Worm (Caenorhabditis elegans) whole organism, L2 larva: ENCODE results near the gene F54F12.1.

Source experiments
- C34F6.9 ChIP-seq: fragments of 150-350 bp; optimal IDR thresholded peaks from 2 replicates; lab custom pipeline; 2014; ENCODE audit warnings: missing biosample characterization, missing genetic modification characterization
- F13H6.1 ChIP-seq: sonication (generic microtip); optimal IDR thresholded peaks from 2 replicates; lab custom pipeline; 2016; ENCODE audit warnings: missing genetic modification characterization, missing compliant biosample characterization
- R02D3.7 ChIP-seq: fragments of 150-350 bp; optimal IDR thresholded peaks from 2 replicates; lab custom pipeline; 2014; ENCODE audit warnings: missing biosample characterization, missing genetic modification characterization
- Y55F3AM.14 ChIP-seq: fragments of 200-800 bp; sonication (Bioruptor generic); optimal IDR thresholded peaks from 2 replicates; lab custom pipeline; 2018; ENCODE audit warnings: mild to moderate bottlenecking, missing genetic modification characterization, missing compliant biosample characterization
- alr-1 ChIP-seq: fragments of 150-350 bp; optimal IDR thresholded peaks from 2 replicates; lab custom pipeline; 2014; ENCODE audit warnings: missing biosample characterization, missing genetic modification characterization
- aly-2 ChIP-seq: fragments of 150-350 bp; optimal IDR thresholded peaks from 2 replicates; lab custom pipeline; 2014; ENCODE audit warnings: missing biosample characterization, missing genetic modification characterization
- ama-1 ChIP-seq: fragments of 150-350 bp; optimal IDR thresholded peaks from 2 replicates; lab custom pipeline; 2018; ENCODE audit warnings: inconsistent platforms
- blmp-1 ChIP-seq: sonication (generic microtip); optimal IDR thresholded peaks from 2 replicates; lab custom pipeline; 2017; ENCODE audit warnings: missing genetic modification characterization, mild to moderate bottlenecking, missing compliant biosample characterization, antibody characterized with exemption, moderate library complexity; ENCODE audit not compliant: insufficient read depth
- ceh-16 ChIP-seq: fragments of 150-350 bp; optimal IDR thresholded peaks from 2 replicates; lab custom pipeline; 2014; ENCODE audit warnings: missing biosample characterization, missing genetic modification characterization
- ceh-82 ChIP-seq: fragments of 150-350 bp; optimal IDR thresholded peaks from 2 replicates; lab custom pipeline; 2014; ENCODE audit warnings: missing biosample characterization, missing genetic modification characterization
- crh-2 ChIP-seq: sonication (generic microtip); optimal IDR thresholded peaks from 2 replicates; lab custom pipeline; 2017; ENCODE audit warnings: missing biosample characterization, missing genetic modification characterization
- dmd-4 ChIP-seq: sonication (generic microtip); optimal IDR thresholded peaks from 2 replicates; lab custom pipeline; 2017; ENCODE audit warnings: missing biosample characterization, missing genetic modification characterization
- egl-27 ChIP-seq: sonication (generic microtip); optimal IDR thresholded peaks from 3 replicates; lab custom pipeline; 2017; ENCODE audit warnings: missing biosample characterization, missing genetic modification reagents, missing genetic modification characterization
- elt-1 ChIP-seq: fragments of 150-350 bp; optimal IDR thresholded peaks from 2 replicates; lab custom pipeline; 2014; ENCODE audit warnings: missing biosample characterization, missing genetic modification characterization
- elt-3 ChIP-seq: sonication (generic microtip); optimal IDR thresholded peaks from 2 replicates; lab custom pipeline; 2017; ENCODE audit warnings: missing biosample characterization, missing genetic modification characterization
- fos-1 ChIP-seq: fragments of 150-350 bp; optimal IDR thresholded peaks from 2 replicates; lab custom pipeline; 2014; ENCODE audit warnings: missing biosample characterization, missing genetic modification characterization
- gmeb-1 ChIP-seq: fragments of 150-350 bp; optimal IDR thresholded peaks from 2 replicates; lab custom pipeline; 2014; ENCODE audit warnings: missing biosample characterization, missing genetic modification characterization
- lin-11 ChIP-seq: fragments of 150-350 bp; sonication (generic microtip); optimal IDR thresholded peaks from 2 replicates; lab custom pipeline; 2014; ENCODE audit warnings: missing biosample characterization, missing genetic modification characterization, inconsistent platforms, mixed read lengths
- lin-13 ChIP-seq: fragments of 150-350 bp; optimal IDR thresholded peaks from 2 replicates; lab custom pipeline; 2014; ENCODE audit warnings: missing biosample characterization, missing genetic modification reagents, missing genetic modification characterization
- lin-39 ChIP-seq: fragments of 150-350 bp; optimal IDR thresholded peaks from 2 replicates; lab custom pipeline; 2014; ENCODE audit warnings: missing biosample characterization, missing genetic modification reagents, missing genetic modification characterization
- lsy-2 ChIP-seq, 2 experiments: fragments of 150-350 bp in 1 of 2; sonication (generic microtip) in 1 of 2; optimal IDR thresholded peaks; 2 replicates each; lab custom pipeline; 2014 to 2017; ENCODE audit warnings: missing biosample characterization in 2 of 2, missing genetic modification characterization in 2 of 2
- mab-5 ChIP-seq: fragments of 150-350 bp; optimal IDR thresholded peaks from 2 replicates; lab custom pipeline; 2014; ENCODE audit warnings: missing biosample characterization, missing genetic modification characterization
- mbf-1 ChIP-seq: sonication (generic microtip); optimal IDR thresholded peaks from 2 replicates; lab custom pipeline; 2017; ENCODE audit warnings: missing biosample characterization, missing genetic modification characterization
- mdl-1 ChIP-seq, 2 experiments: fragments of 150-350 bp in 1 of 2; sonication (generic microtip) in 1 of 2; optimal IDR thresholded peaks; 2 replicates each; lab custom pipeline; 2017; ENCODE audit warnings: missing biosample characterization in 2 of 2, missing genetic modification characterization in 2 of 2
- nhr-10 ChIP-seq: sonication (generic microtip); optimal IDR thresholded peaks from 2 replicates; lab custom pipeline; 2017; ENCODE audit warnings: missing biosample characterization, missing genetic modification characterization
- nhr-11 ChIP-seq: fragments of 150-350 bp; optimal IDR thresholded peaks from 2 replicates; lab custom pipeline; 2014; ENCODE audit warnings: missing biosample characterization, missing genetic modification characterization
- nhr-12 ChIP-seq: fragments of 150-350 bp; optimal IDR thresholded peaks from 2 replicates; lab custom pipeline; 2014; ENCODE audit warnings: missing biosample characterization, missing genetic modification characterization
- nhr-129 ChIP-seq: fragments of 150-350 bp; optimal IDR thresholded peaks from 2 replicates; lab custom pipeline; 2014; ENCODE audit warnings: missing biosample characterization, missing genetic modification characterization
- nhr-21 ChIP-seq: fragments of 150-350 bp; optimal IDR thresholded peaks from 2 replicates; lab custom pipeline; 2014; ENCODE audit warnings: missing biosample characterization, missing genetic modification characterization
- nhr-23 ChIP-seq: fragments of 150-350 bp; optimal IDR thresholded peaks from 2 replicates; lab custom pipeline; 2014; ENCODE audit warnings: missing biosample characterization, missing genetic modification reagents, missing genetic modification characterization
- nhr-237 ChIP-seq: fragments of 150-350 bp; optimal IDR thresholded peaks from 2 replicates; lab custom pipeline; 2014; ENCODE audit warnings: missing biosample characterization, missing genetic modification characterization
- nhr-25 ChIP-seq: fragments of 150-350 bp; sonication (generic microtip); optimal IDR thresholded peaks from 3 replicates; lab custom pipeline; 2014; ENCODE audit warnings: missing biosample characterization, missing genetic modification characterization
- nhr-6 ChIP-seq: fragments of 150-350 bp; optimal IDR thresholded peaks from 2 replicates; lab custom pipeline; 2014; ENCODE audit warnings: missing biosample characterization, missing genetic modification characterization
- nhr-77 ChIP-seq: fragments of 150-350 bp; optimal IDR thresholded peaks from 2 replicates; lab custom pipeline; 2014; ENCODE audit warnings: missing biosample characterization, missing genetic modification characterization
- peb-1 ChIP-seq: fragments of 150-350 bp; optimal IDR thresholded peaks from 2 replicates; lab custom pipeline; 2014; ENCODE audit warnings: missing biosample characterization, missing genetic modification characterization
- sem-4 ChIP-seq: fragments of 150-350 bp; optimal IDR thresholded peaks from 2 replicates; lab custom pipeline; 2014; ENCODE audit warnings: missing biosample characterization, missing genetic modification reagents, missing genetic modification characterization
- skn-1 ChIP-seq: sonication (generic microtip); optimal IDR thresholded peaks from 2 replicates; lab custom pipeline; 2017; ENCODE audit warnings: missing biosample characterization, missing genetic modification characterization
- sma-3 ChIP-seq: sonication (generic microtip); optimal IDR thresholded peaks from 2 replicates; lab custom pipeline; 2016; ENCODE audit warnings: missing genetic modification reagents, missing genetic modification characterization, missing compliant biosample characterization
- sma-9 ChIP-seq, 2 experiments: fragments of 150-350 bp in 1 of 2; sonication (generic microtip) in 1 of 2; optimal IDR thresholded peaks; 2 replicates each; lab custom pipeline; 2014 to 2016; ENCODE audit warnings: missing genetic modification characterization in 2 of 2, mild to moderate bottlenecking in 1 of 2, missing biosample characterization in 1 of 2, missing compliant biosample characterization in 1 of 2, missing genetic modification reagents in 1 of 2, moderate library complexity in 1 of 2
- snpc-4 ChIP-seq: fragments of 150-350 bp; optimal IDR thresholded peaks from 2 replicates; lab custom pipeline; 2014; ENCODE audit warnings: missing biosample characterization, missing genetic modification characterization
- unc-39 ChIP-seq: fragments of 150-350 bp; optimal IDR thresholded peaks from 2 replicates; lab custom pipeline; 2014; ENCODE audit warnings: missing biosample characterization, missing genetic modification characterization
- unc-55 ChIP-seq: fragments of 150-350 bp; sonication (generic microtip); optimal IDR thresholded peaks from 3 replicates; lab custom pipeline; 2014; ENCODE audit warnings: missing biosample characterization, missing genetic modification reagents, missing genetic modification characterization
- unc-62 ChIP-seq: fragments of 150-350 bp; optimal IDR thresholded peaks from 2 replicates; lab custom pipeline; 2014; ENCODE audit warnings: missing biosample characterization, missing genetic modification reagents, missing genetic modification characterization
- zag-1 ChIP-seq: fragments of 150-350 bp; optimal IDR thresholded peaks from 2 replicates; lab custom pipeline; 2014; ENCODE audit warnings: missing biosample characterization, missing genetic modification characterization
- ztf-1 ChIP-seq: fragments of 200-800 bp; sonication (Bioruptor generic); conservative IDR thresholded peaks from 2 replicates; pipeline ENCODE4 v1.3.6; 2022; ENCODE audit warnings: missing genetic modification characterization, missing compliant biosample characterization
- ztf-11 ChIP-seq: sonication (generic microtip); optimal IDR thresholded peaks from 2 replicates; lab custom pipeline; 2017; ENCODE audit warnings: missing biosample characterization, missing genetic modification characterization
- ztf-4 ChIP-seq: fragments of 150-350 bp; optimal IDR thresholded peaks from 2 replicates; lab custom pipeline; 2014; ENCODE audit warnings: missing biosample characterization, missing genetic modification characterization

Gene F54F12.1

ce11 chrIII:13066828-13067227 is 11.6 kb upstream of the F54F12.1 start:
- TF ChIP-seq alr-1 (tag; lab: Kevin White, UChicago) = no peak
- peak; percentile 34 for TF ChIP-seq sma-9 (GFP tag; optimal IDR thresholded peaks at IDR 0.05; lab: Kevin White, UChicago)
- TF ChIP-seq sma-9 (tag; optimal IDR thresholded peaks at IDR 0.05; lab: Kevin White, UChicago) = no peak

DNA sequence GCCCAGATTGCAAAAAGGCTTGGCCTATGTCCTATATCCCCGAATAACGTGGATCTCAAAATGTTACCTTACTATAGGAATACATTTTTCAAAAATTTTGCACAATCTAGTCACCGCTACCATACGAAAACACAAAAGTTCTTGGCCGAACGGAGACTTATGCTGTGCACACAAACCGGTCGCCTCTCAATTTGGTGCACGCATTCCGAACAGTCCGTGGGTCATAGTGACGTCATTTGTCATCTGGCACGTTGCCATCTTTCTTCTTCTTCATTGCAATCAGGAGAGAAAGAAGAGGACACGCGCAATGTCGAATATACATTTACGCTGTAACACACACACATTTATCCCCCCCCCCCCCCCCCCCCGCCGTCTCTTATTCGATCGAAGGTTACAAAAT is 10.5 kb upstream of the F54F12.1 start:
- no peak for TF ChIP-seq F13H6.1
- TF ChIP-seq dmd-4 (tag; lab: Kevin White, UChicago) = no peak
- TF ChIP-seq mdl-1 (tag; optimal IDR thresholded peaks at IDR 0.05; lab: Kevin White, UChicago) = peak in 1 of 2 experiments; percentile 38
- peak; percentile 6 for TF ChIP-seq nhr-25 (tag; lab: Kevin White, UChicago)
- TF ChIP-seq nhr-129 (tag; lab: Kevin White, UChicago) = peak; percentile 25

DNA sequence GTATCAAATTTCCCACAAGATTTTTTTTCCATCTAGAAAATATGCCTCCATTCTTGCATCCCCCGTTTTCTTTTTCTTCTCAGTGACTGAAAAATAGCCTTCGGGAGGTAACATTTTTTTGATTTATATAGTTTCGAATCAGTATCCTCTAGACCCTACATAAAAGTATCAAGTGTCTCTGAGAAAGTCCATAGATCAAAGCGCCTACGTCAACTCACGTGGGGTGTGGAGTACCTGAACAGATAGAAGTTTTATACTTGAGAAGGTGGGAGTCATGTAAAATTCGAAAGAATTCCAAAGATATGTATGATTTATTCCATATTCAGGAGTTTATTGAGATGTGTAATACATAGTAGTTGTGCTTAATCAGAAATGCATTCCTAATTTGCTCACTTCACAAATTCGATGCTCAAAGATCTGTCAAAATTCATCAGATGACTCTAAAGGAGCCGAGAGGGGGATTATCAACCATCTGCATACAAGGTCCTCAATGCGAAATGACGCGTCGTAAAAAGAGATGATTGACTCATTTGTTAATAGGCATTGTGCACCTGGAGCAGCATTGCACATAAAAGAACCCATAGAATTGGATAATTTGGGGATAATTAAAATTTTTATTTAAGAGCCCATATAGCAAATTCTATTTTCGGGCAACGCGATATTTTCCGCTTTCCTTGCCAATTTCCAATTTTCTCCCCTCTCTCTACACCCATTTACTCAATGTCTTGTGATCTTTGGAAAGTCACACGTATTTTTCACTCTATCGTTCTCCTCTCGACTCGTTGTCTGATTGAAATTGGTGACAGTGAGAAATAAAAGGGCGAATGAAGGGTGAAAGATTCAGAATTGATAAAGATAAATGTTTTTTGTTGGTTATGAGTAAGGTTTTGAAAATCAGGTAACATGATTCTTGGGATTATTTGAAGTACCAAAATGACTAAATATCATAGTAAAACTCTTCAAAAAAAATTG is 9.3 kb upstream of the F54F12.1 start:
- no peak for TF ChIP-seq nhr-6 (tag; lab: Kevin White, UChicago)
- TF ChIP-seq lin-39 (tag; lab: Kevin White, UChicago) = no peak
- no peak for TF ChIP-seq nhr-23
- TF ChIP-seq ztf-11 (tag; lab: Kevin White, UChicago) = no peak
- TF ChIP-seq skn-1 = no peak
- TF ChIP-seq sma-9 (GFP tag; optimal IDR thresholded peaks at IDR 0.05; lab: Kevin White, UChicago) = peak; percentile 88
- no peak for TF ChIP-seq sma-9 (tag; optimal IDR thresholded peaks at IDR 0.05; lab: Kevin White, UChicago)
- TF ChIP-seq aly-2 (tag; lab: Kevin White, UChicago) = no peak
- TF ChIP-seq elt-1 (tag; lab: Kevin White, UChicago) = no peak
- TF ChIP-seq mdl-1 (tag; optimal IDR thresholded peaks at IDR 0.05; lab: Kevin White, UChicago) = peak; percentile 15 to 24
- no peak for TF ChIP-seq F13H6.1
- no peak for TF ChIP-seq nhr-21 (tag; lab: Kevin White, UChicago)
- TF ChIP-seq elt-3 = no peak
- TF ChIP-seq alr-1 (tag; lab: Kevin White, UChicago) = no peak
- TF ChIP-seq nhr-10 (tag; lab: Kevin White, UChicago) = no peak
- peak; percentile 52 for TF ChIP-seq sem-4 (tag; lab: Kevin White, UChicago)
- peak; percentile 73 for TF ChIP-seq crh-2
- no peak for TF ChIP-seq dmd-4 (tag; lab: Kevin White, UChicago)
- TF ChIP-seq unc-62 = no peak
- no peak for TF ChIP-seq nhr-11
- TF ChIP-seq lin-13 = peak; percentile 4
- no peak for TF ChIP-seq unc-39 (tag; lab: Kevin White, UChicago)
- no peak for TF ChIP-seq nhr-237
- no peak for TF ChIP-seq ztf-4 (tag; lab: Kevin White, UChicago)
- TF ChIP-seq C34F6.9 (tag; lab: Kevin White, UChicago) = peak; percentile 63
- TF ChIP-seq unc-55 = no peak
- no peak for TF ChIP-seq ceh-82 (tag; lab: Kevin White, UChicago)
- no peak for TF ChIP-seq ztf-1
- TF ChIP-seq nhr-129 (tag; lab: Kevin White, UChicago) = peak; percentile 63
- peak; percentile 13 for TF ChIP-seq ama-1
- TF ChIP-seq egl-27 (tag; lab: Kevin White, UChicago) = no peak
- TF ChIP-seq nhr-77 (tag; lab: Kevin White, UChicago) = no peak
- TF ChIP-seq R02D3.7 (tag; lab: Kevin White, UChicago) = no peak
- TF ChIP-seq lin-11 (tag; lab: Kevin White, UChicago) = no peak
- TF ChIP-seq sma-3 (GFP tag; lab: Kevin White, UChicago) = no peak
- no peak for TF ChIP-seq Y55F3AM.14
- no peak for TF ChIP-seq mbf-1
- TF ChIP-seq nhr-25 (tag; lab: Kevin White, UChicago) = peak; percentile 58
- no peak for TF ChIP-seq fos-1 (tag; lab: Kevin White, UChicago)
- peak; percentile 9 for TF ChIP-seq ceh-16 (tag; lab: Kevin White, UChicago)
- no peak for TF ChIP-seq mab-5 (tag; lab: Kevin White, UChicago)
- no peak for TF ChIP-seq snpc-4 (tag; lab: Kevin White, UChicago)
- TF ChIP-seq blmp-1 (tag; lab: Kevin White, UChicago) = no peak
- TF ChIP-seq gmeb-1 (tag; lab: Kevin White, UChicago) = no peak
- no peak for TF ChIP-seq nhr-12
- no peak for TF ChIP-seq zag-1 (tag; lab: Kevin White, UChicago)
- TF ChIP-seq peb-1 = no peak
- peak in 1 of 2 experiments; percentile 22 for TF ChIP-seq lsy-2 (tag; optimal IDR thresholded peaks at IDR 0.05; lab: Kevin White, UChicago)
